Fruit fly (Drosophila melanogaster) whole organism, prepupa: Measurements from ENCODE around the gene fwd.

ENCODE experiments used
- CG16779 ChIP-seq: fragments of 200-800 bp; sonication (Bioruptor generic); optimal IDR thresholded peaks from 3 replicates; lab custom pipeline; 2017; ENCODE audit warnings: missing biosample characterization, mild to moderate bottlenecking, missing genetic modification characterization
- CG3032 ChIP-seq: fragments of 200-800 bp; optimal IDR thresholded peaks from 2 replicates; lab custom pipeline; 2019; ENCODE audit warnings: missing biosample characterization, mild to moderate bottlenecking, missing genetic modification characterization, moderate library complexity
- CG6276 ChIP-seq: fragments of 200-800 bp; sonication (Bioruptor generic); optimal IDR thresholded peaks from 2 replicates; lab custom pipeline; 2017; ENCODE audit warnings: missing biosample characterization, mild to moderate bottlenecking, missing genetic modification characterization
- CG7368 ChIP-seq: fragments of 200-800 bp; sonication (Bioruptor generic); optimal IDR thresholded peaks from 3 replicates; lab custom pipeline; 2016; ENCODE audit warnings: missing biosample characterization, missing genetic modification characterization
- Ets21C ChIP-seq: fragments of 200-800 bp; sonication (Bioruptor generic); optimal IDR thresholded peaks from 3 replicates; lab custom pipeline; 2016; ENCODE audit warnings: missing biosample characterization, missing genetic modification characterization
- Sox14 ChIP-seq: fragments of 200-800 bp; sonication (Bioruptor generic); optimal IDR thresholded peaks from 3 replicates; lab custom pipeline; 2016; ENCODE audit warnings: missing biosample characterization, missing genetic modification characterization

dm6 chr3L:329153-329698, 9.5 kb upstream of the fwd start:
- TF ChIP-seq CG7368 (no peak), CG6276 (GFP tag; lab: Kevin White, UChicago) (no peak), CG16779 (tag; lab: Kevin White, UChicago) (no peak), CG3032 (no peak), Sox14 (GFP tag; lab: Kevin White, UChicago) (no peak), Ets21C (GFP tag; lab: Kevin White, UChicago) (no peak)
